Worm (Caenorhabditis elegans): ENCODE data around the gene scl-25.
"Not testable (repeated sequence)": the region's sequence is repeated elsewhere in the genome, so short reads cannot be mapped to it uniquely, and the experiment has no call there.

Gene scl-25

ce11 chrV:17251364-17251961 lies 26.0 kb downstream of the scl-25 start, which contains the start of gene Y61B8A.6:
Gene Y61B8A.6, plus strand, starts transcription at chrV:17251911.
- TF ChIP-seq snpc-4 (tag; optimal IDR thresholded peaks at IDR 0.05) (no peak), lin-14 (GFP tag; optimal IDR thresholded peaks at IDR 0.05) (no peak)

DNA sequence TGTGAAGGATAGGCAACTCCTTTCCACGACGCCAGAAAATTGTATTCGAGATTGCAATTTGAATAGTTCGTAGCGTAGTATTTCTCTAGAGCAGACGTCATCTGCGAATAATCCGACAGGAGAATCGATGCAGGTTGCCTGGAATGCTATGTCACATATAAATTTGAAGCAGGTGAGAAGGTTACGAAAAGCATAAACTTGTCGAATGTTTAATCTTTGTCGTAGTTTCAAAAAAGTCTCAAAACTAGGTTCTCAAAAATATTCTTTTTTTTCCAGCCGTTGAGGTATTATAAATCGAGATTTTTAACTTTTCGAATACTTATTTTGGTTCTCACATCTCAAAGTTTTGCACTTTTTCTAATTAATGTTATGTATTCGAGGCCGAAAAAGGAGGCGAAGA lies 29.5 kb downstream of the scl-25 start, which contains the start of gene srh-116:
TSS of gene srh-116 (minus strand) at position 101 of the 400 bp plus-strand sequence.
- TF ChIP-seq mab-9 (GFP tag; IDR thresholded peaks at IDR 0.05); zip-4 (GFP tag; optimal IDR thresholded peaks at IDR 0.05); ceh-90 (tag; optimal IDR thresholded peaks at IDR 0.05): not testable (repeated sequence)

- TF ChIP-seq hlh-17 (GFP tag; optimal IDR thresholded peaks at IDR 0.05; ENCODE audit: borderline replicate concordance) (no peak), nhr-90 (tag; optimal IDR thresholded peaks at IDR 0.05; ENCODE audit: poor library complexity) (no peak), mef-2 (tag; optimal IDR thresholded peaks at IDR 0.05) (no peak), pqm-1 (tag; optimal IDR thresholded peaks at IDR 0.05) (no peak), fos-1 (tag; optimal IDR thresholded peaks at IDR 0.05) (no peak), nhr-237 (tag; optimal IDR thresholded peaks at IDR 0.05) (no peak), jun-1 (tag; optimal IDR thresholded peaks at IDR 0.05) (no peak), ztf-4 (tag; optimal IDR thresholded peaks at IDR 0.05) (no peak), elt-2 (tag; optimal IDR thresholded peaks at IDR 0.05) (no peak), lin-15B (tag; optimal IDR thresholded peaks at IDR 0.05) (no peak), lsy-2 (tag; optimal IDR thresholded peaks at IDR 0.05) (no peak), sptf-1 (tag; optimal IDR thresholded peaks at IDR 0.05) (no peak), C16A3.4 (tag; optimal IDR thresholded peaks at IDR 0.05) (no peak), lin-35 (GFP tag; optimal IDR thresholded peaks at IDR 0.05) (no peak), alr-1 (tag; optimal IDR thresholded peaks at IDR 0.05; ENCODE audit: borderline replicate concordance) (no peak), mdl-1 (tag; optimal IDR thresholded peaks at IDR 0.05) (no peak), lin-14 (GFP tag; optimal IDR thresholded peaks at IDR 0.05) (no peak)
Observed at ce11 chrV:17255454-17255853, 30.0 kb downstream of the scl-25 start, which contains the start of gene srh-115. Gene srh-115, plus strand, starts transcription at chrV:17255754.

DNA sequence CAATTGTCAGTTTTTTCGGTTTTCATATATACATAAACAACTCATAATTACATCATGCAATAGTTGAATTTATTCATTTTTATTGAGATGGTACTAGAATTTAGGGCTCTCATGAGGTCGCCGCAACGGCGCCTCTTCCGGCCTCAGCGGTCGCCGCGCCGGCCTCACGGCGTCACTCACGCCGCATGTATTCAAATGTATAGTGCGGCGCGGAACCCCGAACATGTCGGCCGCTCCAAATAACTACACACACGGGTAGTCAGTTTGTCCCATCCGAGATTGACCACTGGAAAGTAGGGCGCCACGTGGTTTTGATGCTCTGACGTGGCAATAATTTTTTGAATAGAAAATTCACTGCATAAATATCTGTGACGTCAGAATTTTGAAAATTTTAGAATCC lies 32.1 kb downstream of the scl-25 start:
- TF ChIP-seq ets-5 (GFP tag; IDR thresholded peaks at IDR 0.05) (no peak), isw-1 (GFP tag; IDR thresholded peaks at IDR 0.05) (no peak), nhr-85 (tag) (peak; percentile 11)

DNA sequence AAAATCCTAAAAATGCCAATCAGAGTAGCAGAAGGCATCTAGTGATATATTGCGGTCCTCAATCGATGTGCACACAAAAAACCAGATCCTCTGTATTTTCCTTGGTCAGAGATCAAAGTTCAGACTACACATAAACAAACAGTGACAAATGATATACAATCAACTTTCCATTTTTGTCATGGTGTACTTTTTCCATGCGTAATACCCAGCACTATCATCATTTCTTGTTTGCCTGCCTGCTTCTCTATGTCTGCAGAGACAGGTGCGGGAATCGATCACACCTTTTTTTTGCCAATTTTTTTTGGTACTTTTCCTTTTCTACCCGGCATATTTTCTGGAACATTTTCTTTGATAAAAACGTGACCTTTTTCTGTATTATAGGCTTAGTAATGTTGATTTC lies 32.8 kb downstream of the scl-25 start:
- TF ChIP-seq fkh-8 (tag; optimal IDR thresholded peaks at IDR 0.05), result no peak

- TF ChIP-seq swsn-7 (tag; optimal IDR thresholded peaks at IDR 0.05), result no peak
- TF ChIP-seq tbx-2 (tag; optimal IDR thresholded peaks at IDR 0.05), result no peak
- no peak for TF ChIP-seq ama-1 (optimal IDR thresholded peaks at IDR 0.05)
- TF ChIP-seq mep-1 (tag; optimal IDR thresholded peaks at IDR 0.05), result no peak
- TF ChIP-seq grh-1 (GFP tag; IDR thresholded peaks at IDR 0.05), result no peak
- no peak for TF ChIP-seq unc-30 (tag; optimal IDR thresholded peaks at IDR 0.05)
- no peak for TF ChIP-seq hlh-4 (tag; optimal IDR thresholded peaks at IDR 0.05)
- TF ChIP-seq isw-1 (GFP tag; IDR thresholded peaks at IDR 0.05), result no peak
- no peak for TF ChIP-seq snu-23 (GFP tag; optimal IDR thresholded peaks at IDR 0.05)
- TF ChIP-seq ets-5 (GFP tag; IDR thresholded peaks at IDR 0.05), result no peak
- no peak for TF ChIP-seq egl-27 (tag; optimal IDR thresholded peaks at IDR 0.05)
- no peak for TF ChIP-seq elt-2 (tag; optimal IDR thresholded peaks at IDR 0.05)
- no peak for TF ChIP-seq nhr-19 (GFP tag; conservative IDR thresholded peaks at IDR 0.05)
- no peak for TF ChIP-seq sox-4 (tag; optimal IDR thresholded peaks at IDR 0.05)
- no peak for TF ChIP-seq pax-3 (tag; optimal IDR thresholded peaks at IDR 0.05)
Observed at ce11 chrV:17258868-17259267, 33.4 kb downstream of the scl-25 start, which contains the start of gene fbxa-85. Gene fbxa-85, plus strand, starts transcription at chrV:17259168.

All from whole organism, L1 larva.